Fruit fly (Drosophila melanogaster): ENCODE measurements around the gene CG17111.

DNA sequence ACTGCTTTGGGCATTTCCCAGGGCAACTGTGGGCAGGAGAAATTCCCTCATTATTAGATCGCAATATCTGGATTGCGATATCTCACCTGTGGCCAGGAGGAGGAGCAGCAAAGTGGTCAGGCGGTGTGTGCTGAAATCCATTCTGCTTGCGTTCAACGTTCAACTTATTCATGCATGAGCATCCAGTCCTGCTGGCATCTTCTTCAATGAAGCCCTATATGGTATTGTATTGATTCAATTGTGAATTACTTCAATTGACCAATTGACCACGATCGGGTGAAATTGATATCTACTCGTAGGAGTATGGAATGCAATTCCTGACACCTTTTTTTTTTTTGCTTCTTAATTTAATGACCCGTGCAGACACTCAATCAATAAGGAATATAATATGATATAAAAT, 10.9 kb downstream of the CG17111 start:
- TF ChIP-seq CG13204 (GFP tag; optimal IDR thresholded peaks at IDR 0.05) (no peak), fd96Ca (GFP tag; IDR thresholded peaks at IDR 0.05) (no peak), Ets98B (GFP tag; IDR thresholded peaks at IDR 0.05) (no peak), CG9948 (tag; optimal IDR thresholded peaks at IDR 0.05) (no peak), Snoo (tag; optimal IDR thresholded peaks at IDR 0.05) (no peak), CG32121 (GFP tag; IDR thresholded peaks at IDR 0.05) (no peak), EcR (GFP tag; optimal IDR thresholded peaks at IDR 0.05) (no peak), D1 (tag; optimal IDR thresholded peaks at IDR 0.05) (no peak), CG8301 (tag; optimal IDR thresholded peaks at IDR 0.05) (no peak), gl (tag; optimal IDR thresholded peaks at IDR 0.05) (no peak), Pif1A (GFP tag; optimal IDR thresholded peaks at IDR 0.05) (no peak), CG17806 (tag; optimal IDR thresholded peaks at IDR 0.05) (no peak), Pif1B (GFP tag; optimal IDR thresholded peaks at IDR 0.05) (no peak), rn (GFP tag; IDR thresholded peaks at IDR 0.05) (no peak)

Measured in whole organism, pupa.